Worm (Caenorhabditis elegans) whole organism, L1 larva: ENCODE results near the gene nlp-22.

Source experiments
- C04F5.9 ChIP-seq: sonication (generic microtip); optimal IDR thresholded peaks from 2 replicates; lab custom pipeline; 2016; ENCODE audit warnings: missing genetic modification characterization, missing compliant biosample characterization
- C16A3.4 ChIP-seq: fragments of 150-350 bp; optimal IDR thresholded peaks from 2 replicates; lab custom pipeline; 2014; ENCODE audit warnings: missing biosample characterization, missing genetic modification characterization
- C34B4.2 ChIP-seq: sonication (generic microtip); optimal IDR thresholded peaks from 2 replicates; lab custom pipeline; 2017; ENCODE audit warnings: mild to moderate bottlenecking, missing genetic modification characterization, missing compliant biosample characterization
- Y116A8C.19 ChIP-seq: sonication (generic microtip); optimal IDR thresholded peaks from 2 replicates; lab custom pipeline; 2016; ENCODE audit warnings: missing compliant biosample characterization, missing genetic modification characterization, borderline replicate concordance
- aha-1 ChIP-seq: fragments of 150-350 bp; optimal IDR thresholded peaks from 2 replicates; lab custom pipeline; 2014; ENCODE audit warnings: missing biosample characterization, missing genetic modification characterization
- alr-1 ChIP-seq: fragments of 200-800 bp; sonication (Bioruptor generic); optimal IDR thresholded peaks from 2 replicates; lab custom pipeline; 2018; ENCODE audit warnings: borderline replicate concordance, mild to moderate bottlenecking, missing genetic modification characterization, missing compliant biosample characterization
- ama-1 ChIP-seq: fragments of 150-350 bp; optimal IDR thresholded peaks from 2 replicates; lab custom pipeline; 2014
- blmp-1 ChIP-seq: fragments of 150-350 bp; optimal IDR thresholded peaks from 2 replicates; lab custom pipeline; 2014; ENCODE audit warnings: missing biosample characterization, missing genetic modification characterization
- ceh-63 ChIP-seq: fragments of 200-800 bp; sonication (Bioruptor generic); optimal IDR thresholded peaks from 2 replicates; lab custom pipeline; 2018; ENCODE audit warnings: mild to moderate bottlenecking, missing genetic modification characterization, missing compliant biosample characterization
- ceh-8 ChIP-seq: fragments of 200-800 bp; sonication (Bioruptor generic); optimal IDR thresholded peaks from 2 replicates; lab custom pipeline; 2018; ENCODE audit warnings: mild to moderate bottlenecking, missing genetic modification characterization, moderate library complexity, missing compliant biosample characterization
- ceh-88 ChIP-seq: fragments of 200-800 bp; sonication (Bioruptor generic); IDR thresholded peaks from 2 replicates; pipeline ENCODE4 v1.3.6; 2022; ENCODE audit warnings: missing genetic modification characterization, missing compliant biosample characterization
- ceh-90 ChIP-seq: sonication (generic microtip); optimal IDR thresholded peaks from 2 replicates; lab custom pipeline; 2016; ENCODE audit warnings: missing genetic modification characterization, missing compliant biosample characterization
- ces-1 ChIP-seq: fragments of 150-350 bp; optimal IDR thresholded peaks from 2 replicates; lab custom pipeline; 2014; ENCODE audit warnings: missing biosample characterization, missing genetic modification reagents, missing genetic modification characterization
- efl-3 ChIP-seq: fragments of 200-800 bp; sonication (Bioruptor generic); optimal IDR thresholded peaks from 2 replicates; lab custom pipeline; 2018; ENCODE audit warnings: mild to moderate bottlenecking, missing genetic modification characterization, missing compliant biosample characterization
- egl-27 ChIP-seq, 2 experiments: fragments of 150-350 bp in 1 of 2; sonication (generic microtip); optimal IDR thresholded peaks; 3 replicates each; lab custom pipeline; 2017 to 2018; ENCODE audit warnings: missing biosample characterization in 2 of 2, missing genetic modification characterization in 2 of 2, missing genetic modification reagents in 2 of 2
- elt-2 ChIP-seq: sonication (generic microtip); optimal IDR thresholded peaks from 2 replicates; lab custom pipeline; 2016; ENCODE audit warnings: missing genetic modification characterization, mild to moderate bottlenecking, inconsistent platforms, missing compliant biosample characterization, missing genetic modification reagents
- elt-3 ChIP-seq, 6 experiments: fragments of 150-350 bp in 1 of 6; sonication (generic microtip); optimal IDR thresholded peaks; 2 replicates each; lab custom pipeline; 2017 to 2018; ENCODE audit warnings: missing biosample characterization in 6 of 6, missing genetic modification characterization in 6 of 6, inconsistent platforms in 1 of 6
- ets-5 ChIP-seq: fragments of 200-800 bp; sonication (Bioruptor generic); IDR thresholded peaks from 2 replicates; pipeline ENCODE4 v1.3.6; 2022; ENCODE audit warnings: missing genetic modification characterization, missing compliant biosample characterization
- fkh-10 ChIP-seq: sonication (generic microtip); optimal IDR thresholded peaks from 2 replicates; lab custom pipeline; 2017; ENCODE audit warnings: missing biosample characterization, missing genetic modification reagents, missing genetic modification characterization
- fkh-8 ChIP-seq: sonication (generic microtip); optimal IDR thresholded peaks from 2 replicates; lab custom pipeline; 2016; ENCODE audit warnings: mild to moderate bottlenecking, missing genetic modification characterization, missing compliant biosample characterization
- fos-1 ChIP-seq: fragments of 150-350 bp; optimal IDR thresholded peaks from 2 replicates; lab custom pipeline; 2014; ENCODE audit warnings: missing biosample characterization, missing genetic modification characterization
- hlh-17 ChIP-seq: fragments of 200-800 bp; sonication (Bioruptor generic); optimal IDR thresholded peaks from 2 replicates; lab custom pipeline; 2018; ENCODE audit warnings: missing genetic modification characterization, mild to moderate bottlenecking, missing compliant biosample characterization, moderate library complexity, borderline replicate concordance
- hlh-4 ChIP-seq: sonication (generic microtip); optimal IDR thresholded peaks from 2 replicates; lab custom pipeline; 2016; ENCODE audit warnings: mild to moderate bottlenecking, missing genetic modification characterization, missing compliant biosample characterization
- jun-1 ChIP-seq: fragments of 150-350 bp; optimal IDR thresholded peaks from 2 replicates; lab custom pipeline; 2014; ENCODE audit warnings: missing biosample characterization, missing genetic modification reagents, missing genetic modification characterization
- lin-14 ChIP-seq: fragments of 200-800 bp; sonication (Bioruptor generic); optimal IDR thresholded peaks from 2 replicates; lab custom pipeline; 2018; ENCODE audit warnings: mild to moderate bottlenecking, missing genetic modification characterization, moderate library complexity, missing compliant biosample characterization
- lin-35 ChIP-seq, 2 experiments: fragments of 150-350 bp; optimal IDR thresholded peaks; 2 replicates each; lab custom pipeline; 2014; ENCODE audit warnings: missing biosample characterization in 2 of 2, missing genetic modification characterization in 2 of 2, missing genetic modification reagents in 2 of 2
- lin-39 ChIP-seq: fragments of 150-350 bp; optimal IDR thresholded peaks from 2 replicates; lab custom pipeline; 2014; ENCODE audit warnings: missing biosample characterization, missing genetic modification reagents, missing genetic modification characterization
- lir-3 ChIP-seq: sonication (generic microtip); optimal IDR thresholded peaks from 2 replicates; lab custom pipeline; 2016; ENCODE audit warnings: mild to moderate bottlenecking, missing genetic modification characterization, moderate library complexity, missing compliant biosample characterization; ENCODE audit not compliant: poor library complexity
- mab-9 ChIP-seq: fragments of 200-800 bp; sonication (Bioruptor generic); IDR thresholded peaks from 2 replicates; pipeline ENCODE4 v1.3.6; 2022; ENCODE audit warnings: missing genetic modification reagents, missing genetic modification characterization, missing compliant biosample characterization
- mef-2 ChIP-seq: fragments of 150-350 bp; optimal IDR thresholded peaks from 2 replicates; lab custom pipeline; 2014; ENCODE audit warnings: missing biosample characterization, missing genetic modification characterization
- mep-1 ChIP-seq: fragments of 150-350 bp; optimal IDR thresholded peaks from 2 replicates; lab custom pipeline; 2014; ENCODE audit warnings: missing biosample characterization, missing genetic modification characterization
- nhr-11 ChIP-seq: fragments of 150-350 bp; optimal IDR thresholded peaks from 2 replicates; lab custom pipeline; 2014; ENCODE audit warnings: missing biosample characterization, missing genetic modification characterization
- nhr-237 ChIP-seq: fragments of 150-350 bp; optimal IDR thresholded peaks from 2 replicates; lab custom pipeline; 2014; ENCODE audit warnings: missing biosample characterization, missing genetic modification characterization
- nhr-47 ChIP-seq: sonication (generic microtip); optimal IDR thresholded peaks from 2 replicates; lab custom pipeline; 2016; ENCODE audit warnings: mild to moderate bottlenecking, missing genetic modification characterization, moderate library complexity, missing compliant biosample characterization
- nhr-84 ChIP-seq: sonication (generic microtip); optimal IDR thresholded peaks from 2 replicates; lab custom pipeline; 2017; ENCODE audit warnings: missing biosample characterization, missing genetic modification characterization
- pag-3 ChIP-seq: sonication (generic microtip); optimal IDR thresholded peaks from 2 replicates; lab custom pipeline; 2017; ENCODE audit warnings: missing genetic modification characterization, mild to moderate bottlenecking, missing compliant biosample characterization, antibody characterized with exemption, borderline replicate concordance; ENCODE audit not compliant: insufficient read depth
- pqm-1 ChIP-seq: sonication (generic microtip); optimal IDR thresholded peaks from 3 replicates; lab custom pipeline; 2017; ENCODE audit warnings: missing biosample characterization, missing genetic modification characterization
- rnt-1 ChIP-seq: sonication (generic microtip); optimal IDR thresholded peaks from 2 replicates; lab custom pipeline; 2016; ENCODE audit warnings: mild to moderate bottlenecking, missing genetic modification characterization, moderate library complexity, missing compliant biosample characterization
- skn-1 ChIP-seq: fragments of 150-350 bp; optimal IDR thresholded peaks from 2 replicates; lab custom pipeline; 2014; ENCODE audit warnings: missing biosample characterization, missing genetic modification characterization
- sptf-1 ChIP-seq: fragments of 150-350 bp; optimal IDR thresholded peaks from 2 replicates; lab custom pipeline; 2014; ENCODE audit warnings: missing biosample characterization, missing genetic modification characterization
- tbx-2 ChIP-seq: sonication (generic microtip); optimal IDR thresholded peaks from 2 replicates; lab custom pipeline; 2016; ENCODE audit warnings: missing genetic modification characterization, missing compliant biosample characterization
- unc-130 ChIP-seq: fragments of 150-350 bp; optimal IDR thresholded peaks from 2 replicates; lab custom pipeline; 2017; ENCODE audit warnings: missing biosample characterization, missing genetic modification characterization, inconsistent platforms
- unc-30 ChIP-seq: sonication (generic microtip); optimal IDR thresholded peaks from 2 replicates; lab custom pipeline; 2017; ENCODE audit warnings: missing biosample characterization, missing genetic modification characterization
- unc-62 ChIP-seq: fragments of 150-350 bp; optimal IDR thresholded peaks from 2 replicates; lab custom pipeline; 2014; ENCODE audit warnings: missing biosample characterization, missing genetic modification reagents, missing genetic modification characterization
- unc-98 ChIP-seq: fragments of 200-800 bp; sonication (Bioruptor generic); IDR thresholded peaks from 2 replicates; pipeline ENCODE4 v1.3.6; 2022; ENCODE audit warnings: missing genetic modification characterization, missing compliant biosample characterization
- xbp-1 ChIP-seq: sonication (generic microtip); optimal IDR thresholded peaks from 2 replicates; lab custom pipeline; 2016; ENCODE audit warnings: missing genetic modification characterization, missing compliant biosample characterization
- zag-1 ChIP-seq: fragments of 150-350 bp; optimal IDR thresholded peaks from 2 replicates; lab custom pipeline; 2014; ENCODE audit warnings: missing biosample characterization, missing genetic modification characterization
- zip-4 ChIP-seq: fragments of 200-800 bp; sonication (Bioruptor generic); optimal IDR thresholded peaks from 2 replicates; lab custom pipeline; 2018; ENCODE audit warnings: mild to moderate bottlenecking, missing genetic modification characterization, moderate library complexity, missing compliant biosample characterization
- ztf-11 ChIP-seq, 2 experiments: sonication (generic microtip); optimal IDR thresholded peaks; 2 replicates each; lab custom pipeline; 2016 to 2017; ENCODE audit warnings: missing genetic modification characterization in 2 of 2, missing biosample characterization in 1 of 2, missing compliant biosample characterization in 1 of 2
- ztf-4 ChIP-seq: fragments of 150-350 bp; optimal IDR thresholded peaks from 2 replicates; lab custom pipeline; 2014; ENCODE audit warnings: missing biosample characterization, missing genetic modification characterization

Gene nlp-22

DNA sequence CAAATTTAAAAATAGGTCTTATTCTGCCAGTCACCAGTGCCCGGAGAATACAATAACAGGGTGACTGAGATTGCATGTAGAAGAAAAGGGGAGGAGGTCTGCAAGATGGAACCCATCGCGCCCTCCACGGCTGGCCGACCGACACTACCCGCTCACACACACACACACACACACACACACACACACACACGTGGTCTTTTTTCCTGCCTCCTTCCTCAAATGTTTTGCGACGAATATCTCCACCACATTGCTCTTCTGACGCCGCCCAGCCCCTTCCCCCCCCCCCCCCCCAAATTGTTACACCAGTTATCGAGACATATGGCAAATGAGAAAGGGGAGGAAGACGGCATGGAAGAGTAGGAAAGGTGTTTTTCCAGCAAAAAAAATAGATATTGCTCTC lies 20.1 kb downstream of the nlp-22 start (continued):
- TF ChIP-seq pag-3: no peak
- TF ChIP-seq hlh-4 (tag; lab: Kevin White, UChicago): no peak
- TF ChIP-seq mab-9 (GFP tag; lab: Robert Waterston, UW): no peak
- TF ChIP-seq ceh-90 (tag; lab: Kevin White, UChicago): no peak
- TF ChIP-seq lin-35 (GFP tag; optimal IDR thresholded peaks at IDR 0.05; lab: Kevin White, UChicago): no peak
- TF ChIP-seq nhr-11: no peak
- no peak for TF ChIP-seq ztf-4 (tag; lab: Kevin White, UChicago)
- no peak for TF ChIP-seq Y116A8C.19 (tag; lab: Kevin White, UChicago)
- no peak for TF ChIP-seq lir-3 (tag; lab: Kevin White, UChicago)
- TF ChIP-seq nhr-237 (tag; lab: Kevin White, UChicago): no peak
- TF ChIP-seq nhr-47 (tag; lab: Kevin White, UChicago): no peak
- TF ChIP-seq ceh-8 (GFP tag; lab: Kevin White, UChicago): peak; percentile 60
- TF ChIP-seq ets-5 (GFP tag; lab: Robert Waterston, UW): no peak
- TF ChIP-seq zip-4 (GFP tag; lab: Kevin White, UChicago): peak; percentile 5
- TF ChIP-seq blmp-1 (tag; lab: Kevin White, UChicago): no peak
- no peak for TF ChIP-seq unc-98 (GFP tag; lab: Robert Waterston, UW)
- no peak for TF ChIP-seq C34B4.2 (tag; lab: Kevin White, UChicago)
- TF ChIP-seq C16A3.4: no peak
- TF ChIP-seq fkh-10 (GFP tag; lab: Kevin White, UChicago): no peak
- no peak for TF ChIP-seq mep-1 (tag; lab: Kevin White, UChicago)
- peak; percentile 68 for TF ChIP-seq rnt-1 (tag; lab: Kevin White, UChicago)
- TF ChIP-seq hlh-17: no peak
- no peak for TF ChIP-seq tbx-2 (tag; lab: Kevin White, UChicago)
- no peak for TF ChIP-seq egl-27 (tag; optimal IDR thresholded peaks at IDR 0.05; lab: Kevin White, UChicago)
- no peak for TF ChIP-seq sptf-1 (tag; lab: Kevin White, UChicago)
- no peak for TF ChIP-seq ceh-88 (GFP tag; lab: Robert Waterston, UW)
- no peak for TF ChIP-seq unc-62
- TF ChIP-seq ztf-11 (tag; optimal IDR thresholded peaks at IDR 0.05; lab: Kevin White, UChicago): peak in 1 of 2 experiments; percentile 28
- TF ChIP-seq lin-39 (tag; lab: Kevin White, UChicago): no peak
- no peak for TF ChIP-seq unc-30 (tag; lab: Kevin White, UChicago)
- no peak for TF ChIP-seq ceh-63
- no peak for TF ChIP-seq efl-3 (GFP tag; lab: Kevin White, UChicago)

- TF ChIP-seq unc-130 (tag; lab: Kevin White, UChicago): no peak
- peak; percentile 34 for TF ChIP-seq pqm-1
- no peak for TF ChIP-seq elt-3 (tag; optimal IDR thresholded peaks at IDR 0.05; lab: Kevin White, UChicago)
- TF ChIP-seq xbp-1 (tag; lab: Kevin White, UChicago): no peak
- TF ChIP-seq egl-27 (tag; optimal IDR thresholded peaks at IDR 0.05; lab: Kevin White, UChicago): no peak
- TF ChIP-seq unc-30 (tag; lab: Kevin White, UChicago): no peak
- no peak for TF ChIP-seq hlh-4 (tag; lab: Kevin White, UChicago)
- peak; percentile 74 for TF ChIP-seq elt-2 (tag; lab: Kevin White, UChicago)
- no peak for TF ChIP-seq mep-1 (tag; lab: Kevin White, UChicago)
- no peak for TF ChIP-seq blmp-1 (tag; lab: Kevin White, UChicago)
- TF ChIP-seq skn-1 (tag; lab: Kevin White, UChicago): no peak
- TF ChIP-seq lin-35 (GFP tag; optimal IDR thresholded peaks at IDR 0.05; lab: Kevin White, UChicago): peak in 1 of 2 experiments; percentile 16
- no peak for TF ChIP-seq pag-3
- no peak for TF ChIP-seq C16A3.4
- peak; percentile 17 for TF ChIP-seq ama-1 (lab: Kevin White, UChicago)
Measured at ce11 chrX:2320539-2320938, 21.4 kb downstream of the nlp-22 start.

DNA sequence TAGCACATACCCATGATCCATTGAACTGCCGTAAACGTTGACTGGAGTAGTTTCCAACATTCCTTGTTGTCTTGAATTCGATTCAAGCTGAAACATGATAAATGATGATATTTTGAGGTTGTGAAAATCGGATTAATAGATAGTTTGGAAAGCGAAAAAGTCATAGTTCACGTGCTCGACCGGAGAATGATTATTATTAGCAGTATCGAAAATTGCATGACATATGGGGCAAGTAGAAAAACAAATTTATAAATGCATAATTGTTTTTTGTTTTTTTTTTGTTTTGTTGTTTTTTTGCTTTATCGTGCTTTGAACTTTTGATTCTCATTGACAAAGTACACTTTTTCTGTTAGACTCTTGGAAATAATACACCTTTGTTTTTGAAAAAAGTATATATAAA lies 22.7 kb downstream of the nlp-22 start, which contains the start of gene aakg-4:
Gene aakg-4 (minus strand): TSS at position 101 of the 400 bp plus-strand sequence.
- TF ChIP-seq mef-2: no peak
- no peak for TF ChIP-seq sptf-1 (tag; lab: Kevin White, UChicago)
- TF ChIP-seq lin-14: no peak
- TF ChIP-seq nhr-47 (tag; lab: Kevin White, UChicago): no peak
- TF ChIP-seq fos-1 (tag; lab: Kevin White, UChicago): no peak
- TF ChIP-seq ztf-11 (tag; optimal IDR thresholded peaks at IDR 0.05; lab: Kevin White, UChicago): no peak
- no peak for TF ChIP-seq jun-1 (tag; lab: Kevin White, UChicago)
- no peak for TF ChIP-seq elt-2 (tag; lab: Kevin White, UChicago)
- no peak for TF ChIP-seq aha-1 (tag; lab: Kevin White, UChicago)
- no peak for TF ChIP-seq fkh-8 (tag; lab: Kevin White, UChicago)
- no peak for TF ChIP-seq C04F5.9 (tag; lab: Kevin White, UChicago)
- no peak for TF ChIP-seq C16A3.4
- TF ChIP-seq nhr-84 (tag; lab: Kevin White, UChicago): no peak
- no peak for TF ChIP-seq zag-1 (tag; lab: Kevin White, UChicago)
- TF ChIP-seq ets-5 (GFP tag; lab: Robert Waterston, UW): no peak
- TF ChIP-seq ces-1 (GFP tag; lab: Kevin White, UChicago): no peak
- TF ChIP-seq alr-1 (tag; lab: Kevin White, UChicago): no peak
